Worm (Caenorhabditis elegans) whole organism, early embryonic: ENCODE measurements around the gene acdh-10.

Source experiments
- B0310.2 ChIP-seq: sonication (generic microtip); optimal IDR thresholded peaks from 2 replicates; lab custom pipeline; 2016; ENCODE audit warnings: mild to moderate bottlenecking, missing genetic modification characterization, missing compliant biosample characterization
- aly-1 ChIP-seq: sonication (generic microtip); optimal IDR thresholded peaks from 2 replicates; lab custom pipeline; 2016; ENCODE audit warnings: missing genetic modification characterization, missing compliant biosample characterization
- ama-1 ChIP-seq: fragments of 150-350 bp; optimal IDR thresholded peaks from 2 replicates; lab custom pipeline; 2014
- ceh-13 ChIP-seq: fragments of 200-800 bp; sonication (Bioruptor generic); optimal IDR thresholded peaks from 2 replicates; lab custom pipeline; 2018; ENCODE audit warnings: mild to moderate bottlenecking, missing genetic modification characterization, missing compliant biosample characterization
- ceh-36 ChIP-seq: sonication (generic microtip); optimal IDR thresholded peaks from 2 replicates; lab custom pipeline; 2016; ENCODE audit warnings: missing genetic modification characterization, inconsistent platforms, missing compliant biosample characterization
- flt-1 ChIP-seq: fragments of 200-800 bp; sonication (Bioruptor generic); IDR thresholded peaks from 2 replicates; pipeline ENCODE4 v1.3.6; 2022; ENCODE audit warnings: missing genetic modification characterization, missing compliant biosample characterization
- hnd-1 ChIP-seq: sonication (generic microtip); optimal IDR thresholded peaks from 2 replicates; lab custom pipeline; 2016; ENCODE audit warnings: missing genetic modification characterization, missing compliant biosample characterization
- pes-1 ChIP-seq: fragments of 200-800 bp; sonication (Bioruptor generic); IDR thresholded peaks from 2 replicates; pipeline ENCODE4 v1.3.6; 2022; ENCODE audit warnings: missing genetic modification reagents, missing genetic modification characterization, missing compliant biosample characterization
- scrt-1 ChIP-seq: fragments of 200-800 bp; sonication (Bioruptor generic); IDR thresholded peaks from 2 replicates; pipeline ENCODE4 v1.3.6; 2022; ENCODE audit warnings: missing genetic modification characterization, missing compliant biosample characterization
- tra-4 ChIP-seq: sonication (generic microtip); optimal IDR thresholded peaks from 2 replicates; lab custom pipeline; 2017; ENCODE audit warnings: missing genetic modification characterization, missing compliant biosample characterization

DNA sequence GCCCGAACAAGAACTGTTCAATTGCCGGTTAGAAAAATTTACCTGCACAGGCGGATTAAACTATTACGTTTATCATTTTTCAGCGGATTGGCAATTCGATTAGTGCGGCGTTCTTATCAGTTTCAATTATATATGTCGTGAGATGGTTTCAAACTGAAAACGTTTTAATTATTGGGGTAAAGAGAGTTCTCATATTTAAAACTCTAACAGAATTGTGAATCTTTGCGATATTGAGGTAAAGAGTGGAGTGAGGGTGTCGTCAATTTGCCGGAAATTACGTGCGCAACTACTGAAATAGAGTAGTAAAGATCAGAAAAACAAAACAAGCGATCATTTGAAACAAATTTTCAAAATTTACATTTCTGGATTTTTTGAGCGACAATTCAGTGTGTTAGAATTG is 15.4 kb upstream of the acdh-10 start, which contains the start of gene T25G12.6:
- TF ChIP-seq flt-1 (no peak), ama-1 (no peak), hnd-1 (tag; lab: Kevin White, UChicago) (no peak), ceh-13 (GFP tag; lab: Kevin White, UChicago) (no peak), scrt-1 (GFP tag; lab: Robert Waterston, UW) (no peak), pes-1 (GFP tag; lab: Robert Waterston, UW) (no peak), B0310.2 (tag; lab: Kevin White, UChicago) (no peak), ceh-36 (tag; lab: Kevin White, UChicago) (no peak), aly-1 (tag; lab: Kevin White, UChicago) (no peak), tra-4 (no peak)
